Worm (Caenorhabditis elegans) whole organism, early embryonic: ENCODE results near the gene F40A3.1.

Experiments
- aly-1 ChIP-seq: sonication (generic microtip); optimal IDR thresholded peaks from 2 replicates; lab custom pipeline; 2016; ENCODE audit warnings: missing genetic modification characterization, missing compliant biosample characterization
- ama-1 ChIP-seq: fragments of 150-350 bp; optimal IDR thresholded peaks from 2 replicates; lab custom pipeline; 2014
- ceh-36 ChIP-seq: sonication (generic microtip); optimal IDR thresholded peaks from 2 replicates; lab custom pipeline; 2016; ENCODE audit warnings: missing genetic modification characterization, inconsistent platforms, missing compliant biosample characterization
- flt-1 ChIP-seq: fragments of 200-800 bp; sonication (Bioruptor generic); IDR thresholded peaks from 2 replicates; pipeline ENCODE4 v1.3.6; 2022; ENCODE audit warnings: missing genetic modification characterization, missing compliant biosample characterization
- hmbx-1 ChIP-seq: sonication (generic microtip); optimal IDR thresholded peaks from 2 replicates; lab custom pipeline; 2016; ENCODE audit warnings: mild to moderate bottlenecking, missing genetic modification characterization, missing compliant biosample characterization
- tbx-11 ChIP-seq: fragments of 200-800 bp; sonication (Bioruptor generic); IDR thresholded peaks from 2 replicates; pipeline ENCODE4 v1.3.6; 2022; ENCODE audit warnings: missing genetic modification characterization, missing compliant biosample characterization

DNA sequence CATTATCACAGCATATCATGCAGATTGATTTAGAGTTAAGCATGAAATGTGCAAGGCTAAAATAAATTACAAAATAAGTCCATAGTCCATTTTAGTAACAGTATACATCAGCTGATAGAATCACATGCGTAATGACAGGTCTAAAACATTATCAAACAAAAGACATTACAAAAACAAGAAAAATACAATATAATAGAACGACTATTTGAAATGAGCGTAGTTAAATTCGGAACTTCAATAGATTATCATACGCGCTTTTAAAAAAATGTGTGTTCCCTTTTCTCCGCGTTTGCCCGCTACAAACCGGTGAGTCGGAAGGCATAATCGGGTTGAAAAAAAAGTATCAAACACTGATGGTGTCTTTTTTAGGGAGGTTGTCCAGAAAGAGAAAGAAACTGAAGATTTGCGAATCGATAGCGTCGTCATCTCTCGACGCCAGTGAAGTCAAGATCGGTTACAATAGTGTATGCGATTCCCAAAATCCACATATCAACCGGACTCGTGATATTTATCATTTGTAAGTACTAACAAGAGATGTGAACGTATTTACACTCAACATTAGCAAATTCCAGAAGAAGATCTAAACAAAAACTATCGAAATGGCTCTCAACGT, 35.8 kb upstream of the F40A3.1 start, which contains the start of gene C37C3.2:
- TF ChIP-seq aly-1 (tag; lab: Kevin White, UChicago) (no peak), ceh-36 (tag; lab: Kevin White, UChicago) (no peak), flt-1 (GFP tag; lab: Robert Waterston, UW) (no peak), ama-1 (lab: Kevin White, UChicago) (no peak), tbx-11 (GFP tag; lab: Robert Waterston, UW) (no peak), hmbx-1 (no peak)
